Fruit fly (Drosophila melanogaster): ENCODE data around the gene bru1.
A peak's percentile ranks its signal among the peaks of the same experiment; 100 is the strongest.

The bru1 gene

dm6 chr2L:12337162-12337561 is 162.4 kb downstream of the bru1 start (continued):
- TF ChIP-seq ATbp (GFP tag; optimal IDR thresholded peaks at IDR 0.05) (peak; percentile 5), CG18599 (GFP tag; optimal IDR thresholded peaks at IDR 0.05) (peak; percentile 31), CG7556 (GFP tag; optimal IDR thresholded peaks at IDR 0.05) (peak; percentile 49), pan (optimal IDR thresholded peaks at IDR 0.05) (no peak), pan (GFP tag; optimal IDR thresholded peaks at IDR 0.05 in 1 of 2, IDR thresholded peaks at IDR 0.05 in 1 of 2) (peak in 1 of 2 experiments; percentile 30), CG8281 (tag; optimal IDR thresholded peaks at IDR 0.05) (peak; percentile 20), Pdp1 (GFP tag; optimal IDR thresholded peaks at IDR 0.05) (no peak), CG8924 (tag; optimal IDR thresholded peaks at IDR 0.05) (peak; percentile 26), CG30403 (GFP tag; optimal IDR thresholded peaks at IDR 0.05) (peak; percentile 38), gem (tag; optimal IDR thresholded peaks at IDR 0.05) (peak; percentile 68), ham (GFP tag; IDR thresholded peaks at IDR 0.05) (no peak), CG31441 (GFP tag; IDR thresholded peaks at IDR 0.05) (peak; percentile 48; the same call in 1 of the 2 replicates), CG13424 (tag; optimal IDR thresholded peaks at IDR 0.05) (peak; percentile 29), Med (GFP tag) (no peak), fd96Cb (tag; optimal IDR thresholded peaks at IDR 0.05) (peak; percentile 19), CG7372 (GFP tag; IDR thresholded peaks at IDR 0.05) (no peak), Hr51 (GFP tag; optimal IDR thresholded peaks at IDR 0.05) (peak in 1 of 2 experiments; percentile 24), CG10274 (GFP tag; optimal IDR thresholded peaks at IDR 0.05) (no peak), CG17361 (GFP tag; IDR thresholded peaks at IDR 0.05) (peak; percentile 51; the same call in 2 of the 3 replicates), CG2678 (tag; optimal IDR thresholded peaks at IDR 0.05) (peak; percentile 56), bbx (GFP tag; IDR thresholded peaks at IDR 0.05; ENCODE audit: partially characterized antibody) (no peak), CG31388 (GFP tag; optimal IDR thresholded peaks at IDR 0.05) (no peak), nau (GFP tag; optimal IDR thresholded peaks at IDR 0.05) (no peak), CG11456 (GFP tag; IDR thresholded peaks at IDR 0.05) (no peak), bowl (GFP tag; IDR thresholded peaks at IDR 0.05) (no peak), CG1603 (tag; optimal IDR thresholded peaks at IDR 0.05) (peak; percentile 11), tx (GFP tag; optimal IDR thresholded peaks at IDR 0.05) (no peak), dmrt11E (tag; optimal IDR thresholded peaks at IDR 0.05) (no peak), CG12071 (GFP tag; optimal IDR thresholded peaks at IDR 0.05) (no peak), sqz (GFP tag; optimal IDR thresholded peaks at IDR 0.05) (no peak), B-H2 (GFP tag; optimal IDR thresholded peaks at IDR 0.05) (no peak), Fer1 (GFP tag; optimal IDR thresholded peaks at IDR 0.05) (peak; percentile 11), CG9727 (GFP tag; optimal IDR thresholded peaks at IDR 0.05) (peak; percentile 43), CG11504 (tag; optimal IDR thresholded peaks at IDR 0.05) (peak; percentile 17), grau (tag; optimal IDR thresholded peaks at IDR 0.05) (peak; percentile 43), CG4820 (GFP tag; optimal IDR thresholded peaks at IDR 0.05) (peak; percentile 12), H15 (GFP tag; IDR thresholded peaks at IDR 0.05) (no peak), nmo (GFP tag; optimal IDR thresholded peaks at IDR 0.05) (peak; percentile 49), bsh (GFP tag; optimal IDR thresholded peaks at IDR 0.05) (peak in 1 of 2 experiments; percentile 50)

dm6 chr2L:12338548-12338947 is 163.7 kb downstream of the bru1 start, which contains the start of gene CG31862:
TSS of gene CG31862 (plus strand) at chr2L:12338848.
- no peak for TF ChIP-seq CG11093 (GFP tag; IDR thresholded peaks at IDR 0.05)
- TF ChIP-seq CG4328 (GFP tag; optimal IDR thresholded peaks at IDR 0.05): no peak
- no peak for TF ChIP-seq pho (GFP tag; optimal IDR thresholded peaks at IDR 0.05)
- TF ChIP-seq ken (GFP tag; IDR thresholded peaks at IDR 0.05): no peak
- TF ChIP-seq ATbp (GFP tag; optimal IDR thresholded peaks at IDR 0.05): no peak
- no peak for TF ChIP-seq sr (GFP tag; IDR thresholded peaks at IDR 0.05)
- no peak for TF ChIP-seq CG16813 (GFP tag; IDR thresholded peaks at IDR 0.05; ENCODE audit: partially characterized antibody)
- TF ChIP-seq Ada2b (GFP tag; IDR thresholded peaks at IDR 0.05): no peak
- TF ChIP-seq Dbx (GFP tag; IDR thresholded peaks at IDR 0.05): no peak
- TF ChIP-seq HLH4C (GFP tag; IDR thresholded peaks at IDR 0.05; ENCODE audit: partially characterized antibody): no peak
- no peak for TF ChIP-seq CG11504 (tag; optimal IDR thresholded peaks at IDR 0.05)
- no peak for TF ChIP-seq Myb (GFP tag; optimal IDR thresholded peaks at IDR 0.05)
- TF ChIP-seq CG15479 (GFP tag; optimal IDR thresholded peaks at IDR 0.05): no peak
- no peak for TF ChIP-seq Dll (GFP tag; IDR thresholded peaks at IDR 0.05; ENCODE audit: partially characterized antibody)

Measured in whole organism, embryonic.